Fruit fly (Drosophila melanogaster) whole organism, pupa: ENCODE results near the gene CG31174.

Source experiments
- CG12605 ChIP-seq: fragments of 200-800 bp; sonication (Bioruptor generic); IDR thresholded peaks from 2 replicates; pipeline ENCODE4 v1.3.6; 2022; ENCODE audit warnings: missing biosample characterization, missing genetic modification characterization
- CG14655 ChIP-seq: fragments of 200-800 bp; sonication (Bioruptor generic); optimal IDR thresholded peaks from 3 replicates; lab custom pipeline; 2017; ENCODE audit warnings: mild to moderate bottlenecking, missing biosample characterization, missing genetic modification reagents, missing genetic modification characterization
- CG15710 ChIP-seq: fragments of 200-800 bp; sonication (Bioruptor generic); optimal IDR thresholded peaks from 2 replicates; lab custom pipeline; 2018; ENCODE audit warnings: missing biosample characterization, mild to moderate bottlenecking, missing genetic modification characterization, moderate library complexity
- fd96Ca ChIP-seq: fragments of 200-800 bp; sonication (Bioruptor generic); IDR thresholded peaks from 3 replicates; pipeline ENCODE4 v1.3.6; 2022; ENCODE audit warnings: missing biosample characterization, missing genetic modification characterization
- gl ChIP-seq: fragments of 200-800 bp; sonication (Bioruptor generic); optimal IDR thresholded peaks from 2 replicates; lab custom pipeline; 2018; ENCODE audit warnings: missing biosample characterization, mild to moderate bottlenecking, missing genetic modification characterization

- TF ChIP-seq CG14655 (GFP tag; lab: Kevin White, UChicago) (no peak), gl (tag; lab: Kevin White, UChicago) (no peak), fd96Ca (GFP tag; lab: Robert Waterston, UW) (peak; percentile 63; the same call in 2 of the 3 replicates), CG12605 (GFP tag; lab: Robert Waterston, UW) (no peak), CG15710 (tag; lab: Kevin White, UChicago) (no peak)
Observed at dm6 chr3R:21855469-21855826, 13.9 kb downstream of the CG31174 start.
